Worm (Caenorhabditis elegans): ENCODE measurements around the gene C05C10.3.
A peak's percentile ranks its signal among the peaks of the same experiment; 100 is the strongest.

Gene C05C10.3

DNA sequence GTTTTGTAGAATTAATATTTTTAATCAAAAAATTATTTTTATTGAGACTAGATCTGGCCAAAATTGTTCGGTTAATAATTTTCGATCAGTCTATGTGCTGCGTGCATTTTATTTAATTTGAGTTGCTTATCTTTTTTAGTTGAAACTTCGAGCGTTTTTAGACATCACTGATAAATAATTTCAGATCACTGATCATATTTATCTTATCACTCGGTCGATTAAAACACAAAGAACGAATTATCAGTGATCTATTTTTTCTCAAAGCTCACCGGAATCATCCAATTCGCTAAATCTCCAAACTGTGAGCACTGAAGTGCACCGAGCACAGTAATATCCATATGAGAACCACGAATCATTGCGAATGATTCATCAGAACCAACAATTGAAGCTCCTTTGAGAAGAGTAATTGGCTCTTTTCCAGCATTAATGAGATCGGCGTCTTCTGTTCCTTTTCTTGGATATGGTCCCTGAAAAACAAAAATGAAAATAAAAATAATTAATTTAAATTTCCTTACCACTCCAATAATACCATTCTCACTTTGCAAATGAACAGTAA is 1.6 kb downstream of the C05C10.3 start:
- TF ChIP-seq hlh-8 (tag; optimal IDR thresholded peaks at IDR 0.05) (no peak), ceh-6 (GFP tag; optimal IDR thresholded peaks at IDR 0.05) (no peak), ref-2 (tag; optimal IDR thresholded peaks at IDR 0.05) (no peak), rnt-1 (tag; optimal IDR thresholded peaks at IDR 0.05) (no peak), odd-2 (tag; optimal IDR thresholded peaks at IDR 0.05) (no peak), fkh-6 (tag; optimal IDR thresholded peaks at IDR 0.05) (no peak), elt-2 (tag; optimal IDR thresholded peaks at IDR 0.05) (peak; percentile 61)

DNA sequence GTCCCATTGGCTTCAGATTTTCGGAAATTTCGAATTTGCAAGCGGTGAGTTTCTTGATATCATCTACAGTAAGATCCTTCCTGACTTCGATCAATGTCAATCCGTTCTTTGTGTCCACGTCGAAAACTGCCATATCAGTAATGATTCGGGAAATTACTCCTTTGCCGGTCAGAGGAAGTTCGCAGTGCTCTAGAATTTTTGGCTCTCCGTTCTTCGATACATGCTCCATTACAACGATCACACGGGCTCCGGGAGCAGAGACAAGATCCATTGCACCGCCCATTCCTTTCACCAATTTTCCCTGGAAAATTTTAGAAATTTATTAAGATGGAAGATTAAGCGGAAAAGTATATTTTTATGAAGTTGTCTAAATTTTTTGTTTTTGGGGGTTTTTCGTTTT is 2.1 kb downstream of the C05C10.3 start:
- TF ChIP-seq dmd-4 (tag; optimal IDR thresholded peaks at IDR 0.05; ENCODE audit: borderline replicate concordance) (no peak), pax-1 (tag; optimal IDR thresholded peaks at IDR 0.05) (no peak), ttx-3 (tag; optimal IDR thresholded peaks at IDR 0.05) (no peak), zip-5 (tag; optimal IDR thresholded peaks at IDR 0.05) (no peak)

DNA sequence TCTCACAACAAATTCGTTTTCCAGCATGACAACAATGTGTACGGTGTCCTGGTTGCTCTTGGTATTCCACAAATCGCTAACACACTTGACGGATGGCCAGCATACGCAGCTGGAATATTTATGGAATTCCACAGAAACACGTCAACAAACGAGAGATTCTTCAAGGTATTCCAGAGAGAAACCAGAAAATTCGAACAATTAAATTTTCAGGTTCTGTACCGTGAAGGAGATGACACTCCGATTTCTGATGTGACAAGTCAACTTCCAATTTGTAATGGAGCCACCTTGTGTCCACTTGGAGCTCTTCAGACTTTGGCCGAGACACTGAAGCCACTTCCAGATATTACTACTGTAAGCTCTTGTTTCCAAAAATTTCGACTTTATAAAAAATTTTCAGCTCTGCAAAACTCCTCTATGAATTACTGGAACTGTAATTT is 2.7 kb downstream of the C05C10.3 start:
- TF ChIP-seq ttx-3 (tag; optimal IDR thresholded peaks at IDR 0.05) (no peak), pax-1 (tag; optimal IDR thresholded peaks at IDR 0.05) (no peak), ceh-45 (GFP tag; IDR thresholded peaks at IDR 0.05) (no peak), pqm-1 (tag; optimal IDR thresholded peaks at IDR 0.05) (no peak), ceh-2 (tag; optimal IDR thresholded peaks at IDR 0.05) (no peak), K09A11.1 (tag; optimal IDR thresholded peaks at IDR 0.05; ENCODE audit: insufficient read depth) (no peak), ets-4 (tag; optimal IDR thresholded peaks at IDR 0.05) (no peak), hlh-15 (tag; optimal IDR thresholded peaks at IDR 0.05) (no peak), ztf-16 (tag; optimal IDR thresholded peaks at IDR 0.05) (no peak), ceh-48 (tag; optimal IDR thresholded peaks at IDR 0.05) (no peak), F13H6.1 (tag; optimal IDR thresholded peaks at IDR 0.05) (no peak)

DNA sequence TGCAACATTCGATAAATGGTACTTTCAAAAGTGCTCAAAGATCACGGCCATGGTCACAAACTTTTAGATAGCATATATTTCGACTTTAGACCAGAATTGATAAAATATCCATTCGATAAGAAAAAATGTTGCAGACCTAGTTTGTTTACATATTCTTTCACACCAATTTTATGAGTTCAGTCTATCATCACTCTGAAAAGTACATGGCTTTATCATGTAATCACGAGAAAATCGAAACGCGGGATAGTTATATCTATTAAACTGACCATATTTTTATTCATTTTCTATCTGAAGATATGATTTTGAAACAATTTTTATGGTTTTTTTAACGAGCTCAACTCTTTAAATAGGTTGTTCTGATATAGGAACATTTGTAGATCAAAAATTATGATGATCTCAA is 5.2 kb downstream of the C05C10.3 start, which contains the start of gene pho-11:
pho-11 (plus strand) TSS at position 374 of the 400 bp plus-strand sequence.
- TF ChIP-seq F13H6.1 (tag; optimal IDR thresholded peaks at IDR 0.05): no peak
- no peak for TF ChIP-seq ama-1 (optimal IDR thresholded peaks at IDR 0.05)
- no peak for TF ChIP-seq ceh-14 (tag; optimal IDR thresholded peaks at IDR 0.05)
- peak; percentile 14 for TF ChIP-seq elt-2 (tag; optimal IDR thresholded peaks at IDR 0.05)
- TF ChIP-seq K02D7.2 (tag; optimal IDR thresholded peaks at IDR 0.05): no peak
- no peak for TF ChIP-seq tbx-7 (tag; optimal IDR thresholded peaks at IDR 0.05)
- TF ChIP-seq nhr-232 (tag; optimal IDR thresholded peaks at IDR 0.05): no peak
- no peak for TF ChIP-seq unc-3 (GFP tag; conservative IDR thresholded peaks at IDR 0.05)
- TF ChIP-seq unc-3 (tag; optimal IDR thresholded peaks at IDR 0.05): no peak

DNA sequence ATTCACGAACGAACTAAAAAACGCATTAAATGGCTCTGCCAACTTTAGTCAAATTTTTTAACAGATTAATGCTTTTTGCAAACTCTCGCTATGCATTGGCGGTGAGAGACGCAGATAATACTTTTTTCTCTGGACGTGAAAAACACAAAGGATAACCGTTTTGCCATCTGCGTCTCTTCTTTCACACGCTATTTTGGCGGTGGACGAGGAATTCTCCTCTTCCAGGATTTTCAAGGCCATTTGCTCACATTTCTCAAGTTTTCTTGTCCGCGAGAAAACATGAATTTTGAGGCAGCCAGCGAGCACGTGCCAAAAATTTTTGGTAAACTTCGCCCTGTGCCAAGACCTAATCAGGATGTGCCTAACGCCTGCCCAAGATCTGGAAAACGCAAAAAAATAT is 5.7 kb downstream of the C05C10.3 start:
- TF ChIP-seq eyg-1 (tag; optimal IDR thresholded peaks at IDR 0.05) (no peak), ref-2 (tag; optimal IDR thresholded peaks at IDR 0.05) (peak; percentile 36), hlh-13 (GFP tag; optimal IDR thresholded peaks at IDR 0.05) (no peak), unc-3 (GFP tag; conservative IDR thresholded peaks at IDR 0.05) (no peak), unc-3 (tag; optimal IDR thresholded peaks at IDR 0.05) (no peak), C08G9.2 (tag; optimal IDR thresholded peaks at IDR 0.05) (peak; percentile 55), ceh-2 (tag; optimal IDR thresholded peaks at IDR 0.05) (peak; percentile 22), lin-11 (tag; optimal IDR thresholded peaks at IDR 0.05) (no peak), ceh-31 (tag; optimal IDR thresholded peaks at IDR 0.05) (peak; percentile 67), fkh-10 (GFP tag; optimal IDR thresholded peaks at IDR 0.05) (no peak), ceh-6 (GFP tag; optimal IDR thresholded peaks at IDR 0.05) (no peak), fkh-6 (tag; optimal IDR thresholded peaks at IDR 0.05) (no peak), pha-4 (tag; optimal IDR thresholded peaks at IDR 0.05) (no peak), tbx-2 (tag; optimal IDR thresholded peaks at IDR 0.05) (peak; percentile 67), ets-4 (tag; optimal IDR thresholded peaks at IDR 0.05) (peak; percentile 40), Y22D7AL.16 (tag; optimal IDR thresholded peaks at IDR 0.05) (no peak), ceh-24 (tag; optimal IDR thresholded peaks at IDR 0.05) (no peak), unc-86 (tag; optimal IDR thresholded peaks at IDR 0.05) (no peak), ceh-45 (GFP tag; IDR thresholded peaks at IDR 0.05) (no peak), ceh-18 (tag; optimal IDR thresholded peaks at IDR 0.05) (peak; percentile 4), ceh-14 (tag; optimal IDR thresholded peaks at IDR 0.05) (no peak), dve-1 (tag; optimal IDR thresholded peaks at IDR 0.05) (no peak), odd-2 (tag; optimal IDR thresholded peaks at IDR 0.05) (no peak), tbx-7 (tag; optimal IDR thresholded peaks at IDR 0.05) (peak; percentile 27), pax-1 (tag; optimal IDR thresholded peaks at IDR 0.05) (no peak)
